Worm (Caenorhabditis elegans) whole organism, young adult: ENCODE measurements around the gene mig-5.
A peak's percentile ranks its signal among the peaks of the same experiment; 100 is the strongest.

Source experiments
- D2030.7 ChIP-seq: fragments of 200-800 bp; sonication (Bioruptor generic); IDR thresholded peaks from 2 replicates; pipeline ENCODE4 v1.3.6; 2022; ENCODE audit warnings: missing genetic modification reagents, missing genetic modification characterization, missing compliant biosample characterization
- F10E7.11 ChIP-seq: sonication (generic microtip); optimal IDR thresholded peaks from 2 replicates; lab custom pipeline; 2017; ENCODE audit warnings: mild to moderate bottlenecking, missing genetic modification characterization, moderate library complexity, missing compliant biosample characterization
- F23B12.7 ChIP-seq: sonication (generic microtip); optimal IDR thresholded peaks from 2 replicates; lab custom pipeline; 2017; ENCODE audit warnings: missing genetic modification characterization, mild to moderate bottlenecking, missing compliant biosample characterization, antibody characterized with exemption, moderate library complexity; ENCODE audit not compliant: insufficient read depth
- F33H1.4 ChIP-seq: fragments of 200-800 bp; sonication (Bioruptor generic); IDR thresholded peaks from 2 replicates; pipeline ENCODE4 v1.3.6; 2022; ENCODE audit warnings: missing genetic modification reagents, missing genetic modification characterization, missing compliant biosample characterization
- F37B4.10 ChIP-seq: fragments of 200-800 bp; sonication (Bioruptor generic); IDR thresholded peaks from 2 replicates; pipeline ENCODE4 v1.3.6; 2022; ENCODE audit warnings: missing genetic modification characterization, missing compliant biosample characterization
- F39B2.1 ChIP-seq: fragments of 200-800 bp; sonication (Bioruptor generic); IDR thresholded peaks from 2 replicates; pipeline ENCODE4 v1.3.6; 2022; ENCODE audit warnings: missing genetic modification reagents, missing genetic modification characterization, missing compliant biosample characterization
- F49E8.2 ChIP-seq: sonication (generic microtip); optimal IDR thresholded peaks from 3 replicates; lab custom pipeline; 2017; ENCODE audit warnings: missing genetic modification characterization, mild to moderate bottlenecking, missing compliant biosample characterization, antibody characterized with exemption, moderate library complexity; ENCODE audit not compliant: insufficient read depth
- F52B5.7 ChIP-seq: sonication (generic microtip); optimal IDR thresholded peaks from 2 replicates; lab custom pipeline; 2016; ENCODE audit warnings: mild to moderate bottlenecking, missing genetic modification characterization, missing compliant biosample characterization
- F55B11.4 ChIP-seq: sonication (generic microtip); optimal IDR thresholded peaks from 2 replicates; lab custom pipeline; 2016; ENCODE audit warnings: missing compliant biosample characterization, missing genetic modification characterization, borderline replicate concordance; ENCODE audit not compliant: insufficient read depth
- F57C9.4 ChIP-seq: sonication (generic microtip); optimal IDR thresholded peaks from 2 replicates; lab custom pipeline; 2017; ENCODE audit warnings: mild to moderate bottlenecking, missing genetic modification characterization, missing compliant biosample characterization
- Y95B8A.8 ChIP-seq: fragments of 200-800 bp; sonication (Bioruptor generic); IDR thresholded peaks from 2 replicates; pipeline ENCODE4 v1.3.6; 2022; ENCODE audit warnings: missing genetic modification reagents, missing genetic modification characterization, missing compliant biosample characterization
- ama-1 ChIP-seq, 3 experiments: fragments of 150-350 bp in 1 of 3; sonication (generic microtip) in 2 of 3; optimal IDR thresholded peaks; 2 replicates each; lab custom pipeline; 2014 to 2018; ENCODE audit warnings: missing biosample characterization in 2 of 3, missing genetic modification characterization in 2 of 3, missing genetic modification reagents in 2 of 3
- aptf-2 ChIP-seq: fragments of 200-800 bp; sonication (Bioruptor generic); conservative IDR thresholded peaks from 2 replicates; pipeline ENCODE4 v1.3.6; 2022; ENCODE audit warnings: missing genetic modification reagents, missing genetic modification characterization, missing compliant biosample characterization
- bed-2 ChIP-seq: fragments of 200-800 bp; sonication (Bioruptor generic); IDR thresholded peaks from 2 replicates; pipeline ENCODE4 v1.3.6; 2022; ENCODE audit warnings: missing genetic modification reagents, missing genetic modification characterization, missing compliant biosample characterization
- ccch-3 ChIP-seq: fragments of 200-800 bp; sonication (Bioruptor generic); optimal IDR thresholded peaks from 2 replicates; lab custom pipeline; 2018; ENCODE audit warnings: mild to moderate bottlenecking, missing genetic modification characterization, missing compliant biosample characterization
- cebp-2 ChIP-seq: fragments of 200-800 bp; sonication (Bioruptor generic); IDR thresholded peaks from 2 replicates; pipeline ENCODE4 v1.3.6; 2022; ENCODE audit warnings: missing genetic modification characterization, missing compliant biosample characterization
- ceh-100 ChIP-seq: fragments of 200-800 bp; sonication (Bioruptor generic); IDR thresholded peaks from 2 replicates; pipeline ENCODE4 v1.3.6; 2022; ENCODE audit warnings: missing genetic modification reagents, missing genetic modification characterization, missing compliant biosample characterization
- ceh-27 ChIP-seq: fragments of 200-800 bp; sonication (Bioruptor generic); optimal IDR thresholded peaks from 2 replicates; lab custom pipeline; 2018; ENCODE audit warnings: mild to moderate bottlenecking, missing genetic modification characterization, moderate library complexity, missing compliant biosample characterization
- ceh-40 ChIP-seq: fragments of 200-800 bp; sonication (Bioruptor generic); IDR thresholded peaks from 2 replicates; pipeline ENCODE4 v1.3.6; 2022; ENCODE audit warnings: missing genetic modification characterization, missing compliant biosample characterization
- ceh-58 ChIP-seq: fragments of 200-800 bp; sonication (Bioruptor generic); IDR thresholded peaks from 2 replicates; pipeline ENCODE4 v1.3.6; 2022; ENCODE audit warnings: missing genetic modification characterization, missing compliant biosample characterization
- die-1 ChIP-seq: sonication (generic microtip); optimal IDR thresholded peaks from 2 replicates; lab custom pipeline; 2016; ENCODE audit warnings: missing genotype, mild to moderate bottlenecking, missing genetic modification characterization, missing compliant biosample characterization
- dox-1 ChIP-seq: fragments of 200-800 bp; sonication (Bioruptor generic); IDR thresholded peaks from 2 replicates; pipeline ENCODE4 v1.3.6; 2022; ENCODE audit warnings: missing genetic modification reagents, missing genetic modification characterization, missing compliant biosample characterization
- dpl-1 ChIP-seq: fragments of 150-350 bp; optimal IDR thresholded peaks from 2 replicates; lab custom pipeline; 2014; ENCODE audit warnings: missing biosample characterization, missing genetic modification reagents, missing genetic modification characterization
- hlh-26 ChIP-seq: fragments of 200-800 bp; sonication (Bioruptor generic); conservative IDR thresholded peaks from 2 replicates; pipeline ENCODE4 v1.3.6; 2022; ENCODE audit warnings: missing genetic modification reagents, missing genetic modification characterization, missing compliant biosample characterization
- hmg-20 ChIP-seq: fragments of 200-800 bp; sonication (Bioruptor generic); IDR thresholded peaks from 2 replicates; pipeline ENCODE4 v1.3.6; 2022; ENCODE audit warnings: missing genetic modification reagents, missing genetic modification characterization, missing compliant biosample characterization
- hrde-1 ChIP-seq: sonication (generic microtip); optimal IDR thresholded peaks from 2 replicates; lab custom pipeline; 2016; ENCODE audit warnings: missing genetic modification characterization, mild to moderate bottlenecking, missing compliant biosample characterization, moderate library complexity, missing genotype, missing genetic modification reagents, borderline replicate concordance
- hsf-1 ChIP-seq: fragments of 200-800 bp; sonication (Bioruptor generic); IDR thresholded peaks from 2 replicates; pipeline ENCODE4 v1.3.6; 2022; ENCODE audit warnings: missing genetic modification reagents, missing genetic modification characterization, missing compliant biosample characterization
- let-526 ChIP-seq: fragments of 200-800 bp; sonication (Bioruptor generic); IDR thresholded peaks from 2 replicates; pipeline ENCODE4 v1.3.6; 2022; ENCODE audit warnings: missing genetic modification reagents, missing genetic modification characterization, missing compliant biosample characterization
- lin-40 ChIP-seq: sonication (generic microtip); optimal IDR thresholded peaks from 2 replicates; lab custom pipeline; 2016; ENCODE audit warnings: missing genetic modification characterization, mild to moderate bottlenecking, missing compliant biosample characterization, missing genotype, missing genetic modification reagents
- lsl-1 ChIP-seq: fragments of 200-800 bp; sonication (Bioruptor generic); optimal IDR thresholded peaks from 2 replicates; lab custom pipeline; 2018; ENCODE audit warnings: mild to moderate bottlenecking, missing genetic modification characterization, moderate library complexity, missing compliant biosample characterization
- madf-10 ChIP-seq: sonication (generic microtip); optimal IDR thresholded peaks from 2 replicates; lab custom pipeline; 2016; ENCODE audit warnings: mild to moderate bottlenecking, missing genetic modification characterization, missing compliant biosample characterization
- madf-8 ChIP-seq: fragments of 200-800 bp; sonication (Bioruptor generic); conservative IDR thresholded peaks from 2 replicates; pipeline ENCODE4 v1.3.6; 2022; ENCODE audit warnings: missing genetic modification reagents, missing genetic modification characterization, missing compliant biosample characterization
- nfya-2 ChIP-seq: fragments of 200-800 bp; sonication (Bioruptor generic); IDR thresholded peaks from 2 replicates; pipeline ENCODE4 v1.3.6; 2022; ENCODE audit warnings: missing genetic modification reagents, missing genetic modification characterization, missing compliant biosample characterization
- nfyb-1 ChIP-seq: fragments of 200-800 bp; sonication (Bioruptor generic); IDR thresholded peaks from 2 replicates; pipeline ENCODE4 v1.3.6; 2022; ENCODE audit warnings: missing genetic modification reagents, missing genetic modification characterization, missing compliant biosample characterization
- nhr-27 ChIP-seq: fragments of 200-800 bp; sonication (Bioruptor generic); optimal IDR thresholded peaks from 2 replicates; lab custom pipeline; 2018; ENCODE audit warnings: mild to moderate bottlenecking, missing genetic modification characterization, moderate library complexity, missing compliant biosample characterization
- pha-4 ChIP-seq: fragments of 150-350 bp; sonication (generic microtip); optimal IDR thresholded peaks from 2 replicates; lab custom pipeline; 2014; ENCODE audit warnings: missing biosample characterization, missing genetic modification reagents, missing genetic modification characterization
- repo-1 ChIP-seq: sonication (generic microtip); optimal IDR thresholded peaks from 2 replicates; lab custom pipeline; 2017; ENCODE audit warnings: mild to moderate bottlenecking, missing genetic modification characterization, missing compliant biosample characterization
- snpc-1.1 ChIP-seq: sonication (generic microtip); optimal IDR thresholded peaks from 2 replicates; lab custom pipeline; 2017; ENCODE audit warnings: missing genetic modification characterization, mild to moderate bottlenecking, missing compliant biosample characterization, antibody characterized with exemption, moderate library complexity, missing genotype, missing genetic modification reagents; ENCODE audit not compliant: insufficient read depth
- snpc-3.4 ChIP-seq: sonication (generic microtip); optimal IDR thresholded peaks from 2 replicates; lab custom pipeline; 2017; ENCODE audit warnings: missing genetic modification characterization, mild to moderate bottlenecking, missing compliant biosample characterization, antibody characterized with exemption, moderate library complexity, missing genotype, missing genetic modification reagents
- snpc-4 ChIP-seq, 5 experiments: fragments of 150-350 bp in 1 of 5; sonication (generic microtip) in 4 of 5; optimal IDR thresholded peaks; 2 replicates each; lab custom pipeline; 2014 to 2018; ENCODE audit warnings: missing genetic modification characterization in 5 of 5, missing biosample characterization in 3 of 5, antibody characterized with exemption in 2 of 5, mild to moderate bottlenecking in 2 of 5, missing compliant biosample characterization in 2 of 5, missing genotype in 2 of 5, moderate library complexity in 2 of 5, missing genetic modification reagents in 1 of 5
- tbp1 ChIP-seq: fragments of 200-800 bp; sonication (Bioruptor generic); optimal IDR thresholded peaks from 2 replicates; lab custom pipeline; 2018; ENCODE audit warnings: mild to moderate bottlenecking, missing genetic modification characterization, missing compliant biosample characterization
- tlf-1 ChIP-seq: fragments of 200-800 bp; sonication (Bioruptor generic); optimal IDR thresholded peaks from 2 replicates; lab custom pipeline; 2018; ENCODE audit warnings: mild to moderate bottlenecking, missing genetic modification characterization, missing compliant biosample characterization
- zfh-2 ChIP-seq: fragments of 200-800 bp; sonication (Bioruptor generic); conservative IDR thresholded peaks from 2 replicates; pipeline ENCODE4 v1.3.6; 2022; ENCODE audit warnings: missing genetic modification reagents, missing genetic modification characterization, missing compliant biosample characterization
- ztf-18 ChIP-seq: sonication (generic microtip); optimal IDR thresholded peaks from 2 replicates; lab custom pipeline; 2016; ENCODE audit warnings: missing genotype, mild to moderate bottlenecking, missing genetic modification characterization, missing compliant biosample characterization
- ztf-22 ChIP-seq: fragments of 200-800 bp; sonication (Bioruptor generic); optimal IDR thresholded peaks from 2 replicates; lab custom pipeline; 2018; ENCODE audit warnings: mild to moderate bottlenecking, missing genetic modification characterization, moderate library complexity, missing compliant biosample characterization
- ztf-28 ChIP-seq: fragments of 200-800 bp; sonication (Bioruptor generic); IDR thresholded peaks from 2 replicates; pipeline ENCODE4 v1.3.6; 2022; ENCODE audit warnings: missing genetic modification reagents, missing genetic modification characterization, missing compliant biosample characterization
- ztf-3 ChIP-seq: fragments of 200-800 bp; sonication (Bioruptor generic); optimal IDR thresholded peaks from 2 replicates; lab custom pipeline; 2018; ENCODE audit warnings: mild to moderate bottlenecking, missing genetic modification characterization, missing compliant biosample characterization

Gene mig-5

ce11 chrII:8141135-8141534, 43.7 kb downstream of the mig-5 start (continued):
- TF ChIP-seq F23B12.7 (tag; lab: Kevin White, UChicago) (no peak), ztf-3 (GFP tag; lab: Kevin White, UChicago) (no peak), F39B2.1 (no peak), ztf-22 (GFP tag; lab: Kevin White, UChicago) (no peak), madf-10 (no peak), repo-1 (peak; percentile 15), lsl-1 (GFP tag; lab: Kevin White, UChicago) (no peak), bed-2 (GFP tag; lab: Robert Waterston, UW) (no peak), lin-40 (tag; lab: Kevin White, UChicago) (no peak), F37B4.10 (GFP tag; lab: Robert Waterston, UW) (no peak), ceh-27 (no peak), F33H1.4 (GFP tag; lab: Robert Waterston, UW) (no peak), dox-1 (no peak), nhr-27 (tag; lab: Kevin White, UChicago) (peak; percentile 11), Y95B8A.8 (no peak), ceh-100 (GFP tag; lab: Robert Waterston, UW) (0 out of 2 replicates have a peak, but pooled peaks have one; percentile 14), D2030.7 (GFP tag; lab: Robert Waterston, UW) (0 out of 2 replicates have a peak, but pooled peaks have one; percentile 28), ceh-40 (GFP tag; lab: Robert Waterston, UW) (no peak), hmg-20 (no peak), snpc-4 (GFP tag; optimal IDR thresholded peaks at IDR 0.05; lab: Kevin White, UChicago) (no peak), snpc-4 (tag; optimal IDR thresholded peaks at IDR 0.05; lab: Kevin White, UChicago) (peak in 1 of 4 experiments; percentile 3), aptf-2 (no peak), F57C9.4 (tag; lab: Kevin White, UChicago) (no peak), let-526 (GFP tag; lab: Robert Waterston, UW) (no peak), F49E8.2 (no peak), ztf-28 (GFP tag; lab: Robert Waterston, UW) (no peak), die-1 (peak; percentile 16), tbp1 (peak; percentile 15), ama-1 (optimal IDR thresholded peaks at IDR 0.05; lab: Kevin White, UChicago) (no peak), ama-1 (GFP tag; optimal IDR thresholded peaks at IDR 0.05; lab: Kevin White, UChicago) (peak in 1 of 2 experiments; percentile 31), ceh-58 (GFP tag; lab: Robert Waterston, UW) (no peak), F10E7.11 (tag; lab: Kevin White, UChicago) (no peak), snpc-3.4 (tag; lab: Kevin White, UChicago) (peak; percentile 19), madf-8 (GFP tag; lab: Robert Waterston, UW) (no peak), snpc-1.1 (tag; lab: Kevin White, UChicago) (no peak), ztf-18 (no peak), ccch-3 (GFP tag; lab: Kevin White, UChicago) (no peak), F52B5.7 (peak; percentile 7), pha-4 (no peak), zfh-2 (GFP tag; lab: Robert Waterston, UW) (no peak), tlf-1 (no peak), nfya-2 (peak; percentile 73; the same call in 1 of the 2 replicates), hlh-26 (GFP tag; lab: Robert Waterston, UW) (no peak), F55B11.4 (no peak), nfyb-1 (peak; percentile 57; the same call in 1 of the 2 replicates), hrde-1 (peak; percentile 16), cebp-2 (GFP tag; lab: Robert Waterston, UW) (no peak), dpl-1 (GFP tag; lab: Kevin White, UChicago) (no peak), hsf-1 (no peak)
